Worm (Caenorhabditis elegans) whole organism, L1 larva: ENCODE measurements around the gene F54F7.2.

ENCODE experiments used
- C04F5.9 ChIP-seq: sonication (generic microtip); optimal IDR thresholded peaks from 2 replicates; lab custom pipeline; 2016; ENCODE audit warnings: missing genetic modification characterization, missing compliant biosample characterization
- C16A3.4 ChIP-seq: fragments of 150-350 bp; optimal IDR thresholded peaks from 2 replicates; lab custom pipeline; 2014; ENCODE audit warnings: missing biosample characterization, missing genetic modification characterization
- C34B4.2 ChIP-seq: sonication (generic microtip); optimal IDR thresholded peaks from 2 replicates; lab custom pipeline; 2017; ENCODE audit warnings: mild to moderate bottlenecking, missing genetic modification characterization, missing compliant biosample characterization
- F16B12.6 ChIP-seq: fragments of 150-350 bp; optimal IDR thresholded peaks from 2 replicates; lab custom pipeline; 2014; ENCODE audit warnings: missing biosample characterization, missing genetic modification characterization
- aha-1 ChIP-seq: fragments of 150-350 bp; optimal IDR thresholded peaks from 2 replicates; lab custom pipeline; 2014; ENCODE audit warnings: missing biosample characterization, missing genetic modification characterization
- alr-1 ChIP-seq: fragments of 200-800 bp; sonication (Bioruptor generic); optimal IDR thresholded peaks from 2 replicates; lab custom pipeline; 2018; ENCODE audit warnings: borderline replicate concordance, mild to moderate bottlenecking, missing genetic modification characterization, missing compliant biosample characterization
- ceh-8 ChIP-seq: fragments of 200-800 bp; sonication (Bioruptor generic); optimal IDR thresholded peaks from 2 replicates; lab custom pipeline; 2018; ENCODE audit warnings: mild to moderate bottlenecking, missing genetic modification characterization, moderate library complexity, missing compliant biosample characterization
- ceh-82 ChIP-seq, 3 experiments: fragments of 150-350 bp in 1 of 3; sonication (generic microtip) in 2 of 3; optimal IDR thresholded peaks; 2 replicates each; lab custom pipeline; 2014 to 2017; ENCODE audit warnings: missing biosample characterization in 3 of 3, missing genetic modification characterization in 3 of 3
- ceh-88 ChIP-seq: fragments of 200-800 bp; sonication (Bioruptor generic); IDR thresholded peaks from 2 replicates; pipeline ENCODE4 v1.3.6; 2022; ENCODE audit warnings: missing genetic modification characterization, missing compliant biosample characterization
- ceh-90 ChIP-seq: sonication (generic microtip); optimal IDR thresholded peaks from 2 replicates; lab custom pipeline; 2016; ENCODE audit warnings: missing genetic modification characterization, missing compliant biosample characterization
- dsc-1 ChIP-seq: sonication (generic microtip); optimal IDR thresholded peaks from 2 replicates; lab custom pipeline; 2016; ENCODE audit warnings: mild to moderate bottlenecking, missing genetic modification characterization, missing compliant biosample characterization
- efl-1 ChIP-seq, 4 experiments: fragments of 150-350 bp; optimal IDR thresholded peaks in 3 of 4; peaks in 1 of 4; 1 replicate in 1 of 4; 2 replicates in 3 of 4; lab custom pipeline; 2014; ENCODE audit warnings: missing biosample characterization in 2 of 4, missing genetic modification characterization in 2 of 4, missing genetic modification reagents in 2 of 4
- elt-2 ChIP-seq: sonication (generic microtip); optimal IDR thresholded peaks from 2 replicates; lab custom pipeline; 2016; ENCODE audit warnings: missing genetic modification characterization, mild to moderate bottlenecking, inconsistent platforms, missing compliant biosample characterization, missing genetic modification reagents
- fkh-8 ChIP-seq: sonication (generic microtip); optimal IDR thresholded peaks from 2 replicates; lab custom pipeline; 2016; ENCODE audit warnings: mild to moderate bottlenecking, missing genetic modification characterization, missing compliant biosample characterization
- hlh-4 ChIP-seq: sonication (generic microtip); optimal IDR thresholded peaks from 2 replicates; lab custom pipeline; 2016; ENCODE audit warnings: mild to moderate bottlenecking, missing genetic modification characterization, missing compliant biosample characterization
- hpl-2 ChIP-seq: fragments of 150-350 bp; optimal IDR thresholded peaks from 2 replicates; lab custom pipeline; 2014; ENCODE audit warnings: missing biosample characterization, missing genetic modification reagents, missing genetic modification characterization
- irx-1 ChIP-seq: sonication (generic microtip); optimal IDR thresholded peaks from 2 replicates; lab custom pipeline; 2016; ENCODE audit warnings: missing genetic modification characterization, missing compliant biosample characterization
- lin-14 ChIP-seq: fragments of 200-800 bp; sonication (Bioruptor generic); optimal IDR thresholded peaks from 2 replicates; lab custom pipeline; 2018; ENCODE audit warnings: mild to moderate bottlenecking, missing genetic modification characterization, moderate library complexity, missing compliant biosample characterization
- lir-3 ChIP-seq: sonication (generic microtip); optimal IDR thresholded peaks from 2 replicates; lab custom pipeline; 2016; ENCODE audit warnings: mild to moderate bottlenecking, missing genetic modification characterization, moderate library complexity, missing compliant biosample characterization; ENCODE audit not compliant: poor library complexity
- lsy-2 ChIP-seq, 2 experiments: fragments of 150-350 bp; optimal IDR thresholded peaks; 2 replicates each; lab custom pipeline; 2014; ENCODE audit warnings: missing biosample characterization in 2 of 2, missing genetic modification characterization in 2 of 2
- mdl-1 ChIP-seq, 2 experiments: fragments of 150-350 bp; optimal IDR thresholded peaks; 2 replicates each; lab custom pipeline; 2014 to 2017; ENCODE audit warnings: missing biosample characterization in 2 of 2, missing genetic modification characterization in 2 of 2, inconsistent platforms in 1 of 2
- nhr-11 ChIP-seq: fragments of 150-350 bp; optimal IDR thresholded peaks from 2 replicates; lab custom pipeline; 2014; ENCODE audit warnings: missing biosample characterization, missing genetic modification characterization
- nhr-19 ChIP-seq: fragments of 200-800 bp; sonication (Bioruptor generic); conservative IDR thresholded peaks from 2 replicates; pipeline ENCODE4 v1.3.6; 2022; ENCODE audit warnings: missing genetic modification characterization, missing compliant biosample characterization
- nhr-28 ChIP-seq: fragments of 150-350 bp; optimal IDR thresholded peaks from 2 replicates; lab custom pipeline; 2014; ENCODE audit warnings: missing biosample characterization, missing genetic modification characterization
- nhr-71 ChIP-seq: sonication (generic microtip); optimal IDR thresholded peaks from 2 replicates; lab custom pipeline; 2016; ENCODE audit warnings: mild to moderate bottlenecking, missing genetic modification characterization, moderate library complexity, missing compliant biosample characterization
- nhr-76 ChIP-seq: sonication (generic microtip); optimal IDR thresholded peaks from 2 replicates; lab custom pipeline; 2017; ENCODE audit warnings: missing biosample characterization, missing genetic modification characterization
- nhr-85 ChIP-seq: sonication (generic microtip); peaks from one replicate; lab custom pipeline; 2016; ENCODE audit warnings: missing genetic modification characterization, inconsistent platforms, missing compliant biosample characterization
- pax-3 ChIP-seq: fragments of 200-800 bp; sonication (Bioruptor generic); optimal IDR thresholded peaks from 2 replicates; lab custom pipeline; 2018; ENCODE audit warnings: mild to moderate bottlenecking, missing genetic modification characterization, moderate library complexity, missing compliant biosample characterization
- snpc-4 ChIP-seq: fragments of 150-350 bp; optimal IDR thresholded peaks from 2 replicates; lab custom pipeline; 2014; ENCODE audit warnings: missing biosample characterization, missing genetic modification characterization
- sptf-1 ChIP-seq: fragments of 150-350 bp; optimal IDR thresholded peaks from 2 replicates; lab custom pipeline; 2014; ENCODE audit warnings: missing biosample characterization, missing genetic modification characterization
- swsn-7 ChIP-seq: sonication (generic microtip); optimal IDR thresholded peaks from 2 replicates; lab custom pipeline; 2016; ENCODE audit warnings: missing genetic modification characterization, missing compliant biosample characterization
- tbx-2 ChIP-seq: sonication (generic microtip); optimal IDR thresholded peaks from 2 replicates; lab custom pipeline; 2016; ENCODE audit warnings: missing genetic modification characterization, missing compliant biosample characterization
- unc-62 ChIP-seq: fragments of 150-350 bp; optimal IDR thresholded peaks from 2 replicates; lab custom pipeline; 2014; ENCODE audit warnings: missing biosample characterization, missing genetic modification reagents, missing genetic modification characterization
- unc-98 ChIP-seq: fragments of 200-800 bp; sonication (Bioruptor generic); IDR thresholded peaks from 2 replicates; pipeline ENCODE4 v1.3.6; 2022; ENCODE audit warnings: missing genetic modification characterization, missing compliant biosample characterization
- vab-15 ChIP-seq: sonication (generic microtip); optimal IDR thresholded peaks from 2 replicates; lab custom pipeline; 2017; ENCODE audit warnings: missing genotype, mild to moderate bottlenecking, missing genetic modification characterization, missing compliant biosample characterization
- zip-4 ChIP-seq: fragments of 200-800 bp; sonication (Bioruptor generic); optimal IDR thresholded peaks from 2 replicates; lab custom pipeline; 2018; ENCODE audit warnings: mild to moderate bottlenecking, missing genetic modification characterization, moderate library complexity, missing compliant biosample characterization
- ztf-11 ChIP-seq, 2 experiments: sonication (generic microtip); optimal IDR thresholded peaks; 2 replicates each; lab custom pipeline; 2016 to 2017; ENCODE audit warnings: missing genetic modification characterization in 2 of 2, missing biosample characterization in 1 of 2, missing compliant biosample characterization in 1 of 2
- ztf-4 ChIP-seq: fragments of 150-350 bp; optimal IDR thresholded peaks from 2 replicates; lab custom pipeline; 2014; ENCODE audit warnings: missing biosample characterization, missing genetic modification characterization

Gene F54F7.2

ce11 chrX:11872210-11872609 is 28.7 kb downstream of the F54F7.2 start:
- TF ChIP-seq ceh-82 (tag; optimal IDR thresholded peaks at IDR 0.05; lab: Kevin White, UChicago) (no peak), efl-1 (optimal IDR thresholded peaks at IDR 0.05; lab: Kevin White, UChicago) (no peak), efl-1 (GFP tag; optimal IDR thresholded peaks at IDR 0.05 in 1 of 2; lab: Kevin White, UChicago) (peak in 1 of 2 experiments; percentile 63)
- TF ChIP-seq, all 84 proteins: peak for 1

ce11 chrX:11875260-11875659 is 31.8 kb downstream of the F54F7.2 start, which contains the start of gene Y62H9A.1:
Gene Y62H9A.1, plus strand, starts transcription at chrX:11875541.
- TF ChIP-seq tbx-2 (tag; lab: Kevin White, UChicago) = no peak
- no peak for TF ChIP-seq snpc-4 (tag; lab: Kevin White, UChicago)
- peak; percentile 64 for TF ChIP-seq hlh-4 (tag; lab: Kevin White, UChicago)
- TF ChIP-seq C16A3.4 = no peak
- peak; percentile 25 for TF ChIP-seq fkh-8 (tag; lab: Kevin White, UChicago)
- peak; percentile 25 for TF ChIP-seq pax-3
- no peak for TF ChIP-seq ztf-4 (tag; lab: Kevin White, UChicago)
- no peak for TF ChIP-seq ceh-88 (GFP tag; lab: Robert Waterston, UW)
- no peak for TF ChIP-seq nhr-11 (tag; lab: Kevin White, UChicago)
- peak; percentile 53 for TF ChIP-seq nhr-71 (tag; lab: Kevin White, UChicago)
- TF ChIP-seq, all 84 proteins: peak for 4

- TF ChIP-seq efl-1 (optimal IDR thresholded peaks at IDR 0.05; lab: Kevin White, UChicago) (no peak), efl-1 (GFP tag; optimal IDR thresholded peaks at IDR 0.05 in 1 of 2; lab: Kevin White, UChicago) (peak in 1 of 2 experiments; percentile 45), unc-62 (GFP tag; lab: Kevin White, UChicago) (no peak)
Observed at ce11 chrX:11878109-11878508, 34.6 kb downstream of the F54F7.2 start, which contains the start of gene Y62H9A.2. Gene Y62H9A.2, minus strand, starts transcription at chrX:11878209.

- no peak for TF ChIP-seq mdl-1 (tag; optimal IDR thresholded peaks at IDR 0.05; lab: Kevin White, UChicago)
- TF ChIP-seq nhr-76 (tag; lab: Kevin White, UChicago) = no peak
- TF ChIP-seq snpc-4 (tag; lab: Kevin White, UChicago) = no peak
- TF ChIP-seq nhr-71 (tag; lab: Kevin White, UChicago) = no peak
- TF ChIP-seq C04F5.9 = no peak
- TF ChIP-seq nhr-85 (tag; lab: Kevin White, UChicago) = no peak
- no peak for TF ChIP-seq C34B4.2 (tag; lab: Kevin White, UChicago)
- TF ChIP-seq unc-98 (GFP tag; lab: Robert Waterston, UW) = no peak
- TF ChIP-seq ztf-11 (tag; optimal IDR thresholded peaks at IDR 0.05; lab: Kevin White, UChicago) = no peak
- TF ChIP-seq F16B12.6 (tag; lab: Kevin White, UChicago) = no peak
- no peak for TF ChIP-seq alr-1 (tag; lab: Kevin White, UChicago)
- no peak for TF ChIP-seq ceh-8 (GFP tag; lab: Kevin White, UChicago)
- TF ChIP-seq vab-15 (tag; lab: Kevin White, UChicago) = no peak
- no peak for TF ChIP-seq nhr-11 (tag; lab: Kevin White, UChicago)
- no peak for TF ChIP-seq elt-2 (tag; lab: Kevin White, UChicago)
- no peak for TF ChIP-seq sptf-1
- no peak for TF ChIP-seq nhr-28 (tag; lab: Kevin White, UChicago)
- TF ChIP-seq lir-3 = no peak
- no peak for TF ChIP-seq lin-14 (GFP tag; lab: Kevin White, UChicago)
- no peak for TF ChIP-seq zip-4
Observed at ce11 chrX:11879871-11880270, 36.4 kb downstream of the F54F7.2 start, which contains the start of the genes Y62H9A.3 and Y62H9A.4. Gene Y62H9A.3, minus strand, starts transcription at chrX:11879971. Gene Y62H9A.4, plus strand, starts transcription at chrX:11880126.

ce11 chrX:11882800-11883199 is 39.3 kb downstream of the F54F7.2 start, which contains the start of the genes Y62H9A.5 and ule-5:
Gene Y62H9A.5, minus strand, starts transcription at chrX:11882900.
Gene ule-5, plus strand, starts transcription at chrX:11883127.
- TF ChIP-seq nhr-85 (tag; lab: Kevin White, UChicago) (no peak), unc-98 (GFP tag; lab: Robert Waterston, UW) (no peak), lin-14 (GFP tag; lab: Kevin White, UChicago) (no peak), sptf-1 (no peak), C04F5.9 (no peak), pax-3 (no peak), hpl-2 (no peak), irx-1 (tag; lab: Kevin White, UChicago) (no peak), aha-1 (no peak), dsc-1 (tag; lab: Kevin White, UChicago) (no peak), swsn-7 (tag; lab: Kevin White, UChicago) (no peak), nhr-19 (GFP tag; lab: Robert Waterston, UW) (no peak), C16A3.4 (no peak), fkh-8 (tag; lab: Kevin White, UChicago) (no peak), nhr-28 (tag; lab: Kevin White, UChicago) (no peak), efl-1 (optimal IDR thresholded peaks at IDR 0.05; lab: Kevin White, UChicago) (no peak), efl-1 (GFP tag; optimal IDR thresholded peaks at IDR 0.05 in 1 of 2; lab: Kevin White, UChicago) (no peak), lir-3 (no peak), lsy-2 (tag; optimal IDR thresholded peaks at IDR 0.05; lab: Kevin White, UChicago) (no peak), ceh-90 (tag; lab: Kevin White, UChicago) (no peak), ztf-4 (tag; lab: Kevin White, UChicago) (no peak)
